Worm (Caenorhabditis elegans): ENCODE data around the gene mtm-3.
"Not testable (repeated sequence)": the region's sequence is repeated elsewhere in the genome, so short reads cannot be mapped to it uniquely, and the experiment has no call there.

ce11 chrIII:3770370-3770769 lies 29.9 kb downstream of the mtm-3 start:
- not testable (repeated sequence) for TF ChIP-seq nhr-11 (tag; optimal IDR thresholded peaks at IDR 0.05); egl-27 (tag; optimal IDR thresholded peaks at IDR 0.05); mdt-29 (GFP tag; IDR thresholded peaks at IDR 0.05); aly-2 (tag; optimal IDR thresholded peaks at IDR 0.05); ZK337.2 (GFP tag; IDR thresholded peaks at IDR 0.05); rbr-2 (tag; optimal IDR thresholded peaks at IDR 0.05)

Data from whole organism, L4 larva.